Fruit fly (Drosophila melanogaster): ENCODE results near the gene CG7420.

Gene CG7420

dm6 chr2L:1462136-1462535 is 40.6 kb downstream of the CG7420 start (continued):
- TF ChIP-seq CG9215 (GFP tag; IDR thresholded peaks at IDR 0.05) = no peak
- TF ChIP-seq ewg (GFP tag; optimal IDR thresholded peaks at IDR 0.05) = no peak
- no peak for TF ChIP-seq Dad (GFP tag; optimal IDR thresholded peaks at IDR 0.05)
- TF ChIP-seq CG31441 (GFP tag; IDR thresholded peaks at IDR 0.05) = 0 out of 2 replicates have a peak, but pooled peaks have one; percentile 29
- no peak for TF ChIP-seq dmrt99B (tag; optimal IDR thresholded peaks at IDR 0.05)
- no peak for TF ChIP-seq gro (GFP tag; optimal IDR thresholded peaks at IDR 0.05)
- TF ChIP-seq aop (GFP tag; IDR thresholded peaks at IDR 0.05) = no peak
- TF ChIP-seq CG11093 (GFP tag; IDR thresholded peaks at IDR 0.05) = peak; percentile 35; the same call in 1 of the 3 replicates
- no peak for TF ChIP-seq gce (GFP tag; IDR thresholded peaks at IDR 0.05)
- no peak for TF ChIP-seq CG10147 (GFP tag; optimal IDR thresholded peaks at IDR 0.05)
- TF ChIP-seq CG14050 (GFP tag; IDR thresholded peaks at IDR 0.05) = no peak
- TF ChIP-seq insv (GFP tag; optimal IDR thresholded peaks at IDR 0.05) = no peak
- peak; percentile 31; the same call in 1 of the 2 replicates for TF ChIP-seq H2.0 (GFP tag; IDR thresholded peaks at IDR 0.05)
- no peak for TF ChIP-seq CG14014 (GFP tag; IDR thresholded peaks at IDR 0.05)
- no peak for TF ChIP-seq jigr1 (GFP tag; IDR thresholded peaks at IDR 0.05)
- peak; percentile 39 for TF ChIP-seq CG17385 (GFP tag; optimal IDR thresholded peaks at IDR 0.05)
- no peak for TF ChIP-seq CG12744 (GFP tag; optimal IDR thresholded peaks at IDR 0.05)
- no peak for TF ChIP-seq CG12299 (tag; optimal IDR thresholded peaks at IDR 0.05)
- no peak for TF ChIP-seq sc (optimal IDR thresholded peaks at IDR 0.05)
- TF ChIP-seq sc (GFP tag; optimal IDR thresholded peaks at IDR 0.05) = peak; percentile 34
- TF ChIP-seq CG13287 (GFP tag; IDR thresholded peaks at IDR 0.05; ENCODE audit: partially characterized antibody) = 0 out of 2 replicates have a peak, but pooled peaks have one; percentile 22
- no peak for TF ChIP-seq CG1832 (GFP tag; optimal IDR thresholded peaks at IDR 0.05)
- TF ChIP-seq ham (GFP tag; IDR thresholded peaks at IDR 0.05) = no peak
- no peak for TF ChIP-seq ems (GFP tag; optimal IDR thresholded peaks at IDR 0.05)
- TF ChIP-seq ind (GFP tag; optimal IDR thresholded peaks at IDR 0.05) = no peak
- TF ChIP-seq CG3838 (GFP tag; optimal IDR thresholded peaks at IDR 0.05) = no peak
- TF ChIP-seq sima (GFP tag; optimal IDR thresholded peaks at IDR 0.05) = no peak
- TF ChIP-seq CG1792 (GFP tag; optimal IDR thresholded peaks at IDR 0.05) = no peak
- TF ChIP-seq HLHmδ (GFP tag; optimal IDR thresholded peaks at IDR 0.05) = peak; percentile 54
- 0 out of 2 replicates have a peak, but pooled peaks have one; percentile 31 for TF ChIP-seq CG11247 (GFP tag; IDR thresholded peaks at IDR 0.05)
- peak; percentile 71 for TF ChIP-seq CG9727 (GFP tag; optimal IDR thresholded peaks at IDR 0.05)
- TF ChIP-seq CG2889 (GFP tag; IDR thresholded peaks at IDR 0.05) = no peak
- TF ChIP-seq fru (optimal IDR thresholded peaks at IDR 0.05) = no peak
- TF ChIP-seq cas (GFP tag; IDR thresholded peaks at IDR 0.05) = no peak
- TF ChIP-seq scrt (GFP tag; optimal IDR thresholded peaks at IDR 0.05) = no peak
- TF ChIP-seq lilli (GFP tag; optimal IDR thresholded peaks at IDR 0.05) = peak; percentile 27
- TF ChIP-seq pb (GFP tag; optimal IDR thresholded peaks at IDR 0.05) = no peak
- TF ChIP-seq CG7271 (tag; optimal IDR thresholded peaks at IDR 0.05) = no peak
- peak; percentile 50 for TF ChIP-seq CG8944 (GFP tag; optimal IDR thresholded peaks at IDR 0.05)
- peak; percentile 43 for TF ChIP-seq Ptx1 (GFP tag; IDR thresholded peaks at IDR 0.05)
- TF ChIP-seq Bteb2 (GFP tag; optimal IDR thresholded peaks at IDR 0.05) = no peak
- TF ChIP-seq emc (GFP tag; optimal IDR thresholded peaks at IDR 0.05) = no peak
- TF ChIP-seq al (GFP tag; IDR thresholded peaks at IDR 0.05) = no peak
- peak; percentile 34 for TF ChIP-seq CG12769 (tag; optimal IDR thresholded peaks at IDR 0.05)
- TF ChIP-seq eve (GFP tag; optimal IDR thresholded peaks at IDR 0.05) = peak; percentile 20 to 27
- no peak for TF ChIP-seq nerfin-1 (tag; optimal IDR thresholded peaks at IDR 0.05)
- TF ChIP-seq Usf (GFP tag; optimal IDR thresholded peaks at IDR 0.05) = no peak
- peak; percentile 87 for TF ChIP-seq dmrt11E (tag; optimal IDR thresholded peaks at IDR 0.05)
- TF ChIP-seq twi (tag; optimal IDR thresholded peaks at IDR 0.05) = peak; percentile 99
- TF ChIP-seq Vsx1 (GFP tag; optimal IDR thresholded peaks at IDR 0.05) = no peak
- peak; percentile 96 for TF ChIP-seq CG2129 (GFP tag; IDR thresholded peaks at IDR 0.05; ENCODE audit: partially characterized antibody)
- TF ChIP-seq Hr39 (optimal IDR thresholded peaks at IDR 0.05) = no peak
- peak; percentile 82 for TF ChIP-seq gcm (GFP tag; optimal IDR thresholded peaks at IDR 0.05)

Data from whole organism, embryonic.